Fruit fly (Drosophila melanogaster) whole organism, embryonic: ENCODE data around the gene CG10147.
A peak's percentile ranks its signal among the peaks of the same experiment; 100 is the strongest.

Source experiments
- Atf-2 ChIP-seq: fragments of 200-800 bp; sonication (Bioruptor generic); optimal IDR thresholded peaks from 2 replicates; lab custom pipeline; 2016; ENCODE audit warnings: missing biosample characterization, missing genetic modification characterization
- B-H2 ChIP-seq: fragments of 200-800 bp; sonication (Bioruptor generic); optimal IDR thresholded peaks from 2 replicates; lab custom pipeline; 2018; ENCODE audit warnings: missing biosample characterization, mild to moderate bottlenecking, missing genetic modification characterization
- CG10321 ChIP-seq: fragments of 200-800 bp; sonication (Bioruptor generic); IDR thresholded peaks from 2 replicates; pipeline ENCODE4 v1.3.6; 2022; ENCODE audit warnings: missing biosample characterization, missing genetic modification characterization
- CG11456 ChIP-seq: fragments of 200-800 bp; sonication (Bioruptor generic); IDR thresholded peaks from 3 replicates; pipeline ENCODE4 v1.3.6; 2022; ENCODE audit warnings: missing biosample characterization, missing genetic modification characterization
- CG11696 ChIP-seq: fragments of 200-800 bp; sonication (Bioruptor generic); IDR thresholded peaks from 2 replicates; pipeline ENCODE4 v1.3.6; 2022; ENCODE audit warnings: missing biosample characterization, missing genetic modification characterization
- CG12659 ChIP-seq: fragments of 200-800 bp; sonication (Bioruptor generic); optimal IDR thresholded peaks from 3 replicates; lab custom pipeline; 2017; ENCODE audit warnings: mild to moderate bottlenecking, missing biosample characterization, missing genetic modification reagents, missing genetic modification characterization
- CG15073 ChIP-seq: fragments of 200-800 bp; sonication (Bioruptor generic); optimal IDR thresholded peaks from 2 replicates; lab custom pipeline; 2016; ENCODE audit warnings: missing biosample characterization, missing genetic modification characterization
- CG15269 ChIP-seq: fragments of 200-800 bp; sonication (Bioruptor generic); optimal IDR thresholded peaks from 2 replicates; lab custom pipeline; 2018; ENCODE audit warnings: missing biosample characterization, mild to moderate bottlenecking, missing genetic modification characterization, moderate library complexity
- CG15601 ChIP-seq: fragments of 200-800 bp; sonication (Bioruptor generic); optimal IDR thresholded peaks from 3 replicates; lab custom pipeline; 2019; ENCODE audit warnings: missing biosample characterization, mild to moderate bottlenecking, missing genetic modification characterization, moderate library complexity
- CG17802 ChIP-seq: fragments of 200-800 bp; sonication (Bioruptor generic); optimal IDR thresholded peaks from 2 replicates; lab custom pipeline; 2018; ENCODE audit warnings: missing biosample characterization, mild to moderate bottlenecking, missing genetic modification characterization, moderate library complexity
- CG18476 ChIP-seq: fragments of 200-800 bp; sonication (Bioruptor generic); optimal IDR thresholded peaks from 2 replicates; lab custom pipeline; 2016; ENCODE audit warnings: missing biosample characterization, mild to moderate bottlenecking, missing genetic modification characterization
- CG2120 ChIP-seq: fragments of 200-800 bp; sonication (Bioruptor generic); optimal IDR thresholded peaks from 3 replicates; lab custom pipeline; 2016; ENCODE audit warnings: missing biosample characterization, missing genetic modification characterization
- CG2202 ChIP-seq: fragments of 200-800 bp; sonication (Bioruptor generic); optimal IDR thresholded peaks from 2 replicates; lab custom pipeline; 2018; ENCODE audit warnings: missing biosample characterization, mild to moderate bottlenecking, missing genetic modification characterization
- CG34422 ChIP-seq: fragments of 200-800 bp; sonication (Bioruptor generic); IDR thresholded peaks from 3 replicates; pipeline ENCODE4 v1.3.6; 2022; ENCODE audit warnings: missing biosample characterization, missing genetic modification characterization
- CG3726 ChIP-seq: fragments of 200-800 bp; sonication (Bioruptor generic); IDR thresholded peaks from 3 replicates; pipeline ENCODE4, ENCODE4 v1.3.6; 2022; ENCODE audit warnings: missing biosample characterization, missing genetic modification characterization
- CG4282 ChIP-seq: fragments of 200-800 bp; sonication (Bioruptor generic); optimal IDR thresholded peaks from 2 replicates; lab custom pipeline; 2016; ENCODE audit warnings: missing biosample characterization, missing genetic modification characterization
- CG4360 ChIP-seq: fragments of 200-800 bp; sonication (Bioruptor generic); IDR thresholded peaks from 2 replicates; pipeline ENCODE4 v1.3.6; 2022; ENCODE audit warnings: missing biosample characterization, missing genetic modification characterization
- CG4404 ChIP-seq: fragments of 200-800 bp; sonication (Bioruptor generic); IDR thresholded peaks from 2 replicates; pipeline ENCODE4 v1.3.6; 2022; ENCODE audit warnings: missing biosample characterization, missing genetic modification characterization
- CG7928 ChIP-seq: fragments of 200-800 bp; sonication (Bioruptor generic); optimal IDR thresholded peaks from 2 replicates; lab custom pipeline; 2017; ENCODE audit warnings: missing biosample characterization, mild to moderate bottlenecking, missing genetic modification characterization
- CG9437 ChIP-seq: fragments of 200-800 bp; sonication (Bioruptor generic); optimal IDR thresholded peaks from 2 replicates; lab custom pipeline; 2018; ENCODE audit warnings: missing biosample characterization, mild to moderate bottlenecking, missing genetic modification characterization
- CHES-1-like ChIP-seq: fragments of 200-800 bp; sonication (Bioruptor generic); optimal IDR thresholded peaks from 2 replicates; lab custom pipeline; 2016; ENCODE audit warnings: missing biosample characterization, missing genetic modification characterization
- Hr51 ChIP-seq, 2 experiments: fragments of 200-800 bp; sonication (Bioruptor generic); optimal IDR thresholded peaks; 2 replicates in 1 of 2; 3 replicates in 1 of 2; lab custom pipeline; 2016 to 2018; ENCODE audit warnings: missing biosample characterization in 2 of 2, missing genetic modification characterization in 2 of 2, mild to moderate bottlenecking in 1 of 2, moderate library complexity in 1 of 2
- MTF-1 ChIP-seq: fragments of 200-800 bp; sonication (Bioruptor generic); optimal IDR thresholded peaks from 2 replicates; lab custom pipeline; 2018; ENCODE audit warnings: missing biosample characterization, mild to moderate bottlenecking, missing genetic modification characterization, borderline replicate concordance
- Mrtf ChIP-seq: fragments of 200-800 bp; sonication (Bioruptor generic); IDR thresholded peaks from 3 replicates; pipeline ENCODE4 v1.3.6; 2022; ENCODE audit warnings: missing biosample characterization, missing genetic modification characterization
- Nf-YC ChIP-seq: fragments of 200-800 bp; optimal IDR thresholded peaks from 3 replicates; lab custom pipeline; 2019; ENCODE audit warnings: missing biosample characterization, mild to moderate bottlenecking, missing genetic modification characterization, moderate library complexity
- Pdp1 ChIP-seq, 2 experiments: fragments of 200-800 bp; sonication (Bioruptor generic); optimal IDR thresholded peaks; 3 replicates each; lab custom pipeline; 2016; ENCODE audit warnings: missing biosample characterization in 2 of 2, missing genetic modification characterization in 2 of 2, mild to moderate bottlenecking in 1 of 2, moderate library complexity in 1 of 2
- Spps ChIP-seq: fragments of 200-800 bp; sonication (Bioruptor generic); optimal IDR thresholded peaks from 2 replicates; lab custom pipeline; 2018; ENCODE audit warnings: missing biosample characterization, mild to moderate bottlenecking, missing genetic modification characterization
- Sry-δ ChIP-seq: fragments of 200-800 bp; sonication (Bioruptor generic); optimal IDR thresholded peaks from 2 replicates; lab custom pipeline; 2016; ENCODE audit warnings: missing biosample characterization, missing genetic modification characterization
- Taf1 ChIP-seq: fragments of 200-800 bp; sonication (Bioruptor generic); IDR thresholded peaks from 2 replicates; pipeline ENCODE4 v1.3.6; 2022; ENCODE audit warnings: missing biosample characterization, missing genetic modification characterization
- Tbp ChIP-seq: fragments of >200 bp; optimal IDR thresholded peaks from 2 replicates; lab custom pipeline; 2018; ENCODE audit warnings: missing biosample characterization, missing genetic modification characterization
- Xrp1 ChIP-seq: fragments of 200-800 bp; sonication (Bioruptor generic); IDR thresholded peaks from 2 replicates; pipeline ENCODE4 v1.3.6; 2022; ENCODE audit warnings: missing biosample characterization, missing genetic modification characterization
- abd-A ChIP-seq: fragments of 200-800 bp; sonication (Bioruptor generic); optimal IDR thresholded peaks from 3 replicates; lab custom pipeline; 2019; ENCODE audit warnings: missing biosample characterization, mild to moderate bottlenecking, missing genetic modification characterization, moderate library complexity
- chn ChIP-seq: fragments of 200-800 bp; sonication (Bioruptor generic); optimal IDR thresholded peaks from 2 replicates; lab custom pipeline; 2016; ENCODE audit warnings: missing biosample characterization, missing genetic modification characterization
- crol ChIP-seq: fragments of 200-800 bp; sonication (Bioruptor generic); IDR thresholded peaks from 2 replicates; pipeline ENCODE4 v1.3.6; 2022; ENCODE audit warnings: missing biosample characterization, missing genetic modification characterization
- dati ChIP-seq: fragments of 200-800 bp; sonication (Bioruptor generic); IDR thresholded peaks from 2 replicates; pipeline ENCODE4 v1.3.6; 2022; ENCODE audit warnings: missing biosample characterization, missing genetic modification characterization
- grn ChIP-seq: fragments of 200-800 bp; sonication (Bioruptor generic); optimal IDR thresholded peaks from 3 replicates; lab custom pipeline; 2017; ENCODE audit warnings: missing biosample characterization, missing genetic modification characterization
- hth ChIP-seq: fragments of >200 bp; optimal IDR thresholded peaks from 2 replicates; lab custom pipeline; 2017; ENCODE audit warnings: inconsistent platforms
- insv ChIP-seq, 2 experiments: fragments of 200-800 bp; sonication (Bioruptor generic); optimal IDR thresholded peaks; 3 replicates each; lab custom pipeline; 2016 to 2018; ENCODE audit warnings: missing biosample characterization in 2 of 2, missing genetic modification characterization in 2 of 2
- kni ChIP-seq: fragments of 200-800 bp; sonication (Bioruptor generic); optimal IDR thresholded peaks from 3 replicates; lab custom pipeline; 2017; ENCODE audit warnings: mild to moderate bottlenecking, missing biosample characterization, missing genetic modification reagents, missing genetic modification characterization
- mirr ChIP-seq: fragments of 200-800 bp; sonication (Bioruptor generic); optimal IDR thresholded peaks from 3 replicates; lab custom pipeline; 2018; ENCODE audit warnings: missing biosample characterization, mild to moderate bottlenecking, missing genetic modification characterization
- nerfin-2 ChIP-seq: fragments of 200-800 bp; sonication (Bioruptor generic); IDR thresholded peaks from 2 replicates; pipeline ENCODE4 v1.3.6; 2022; ENCODE audit warnings: missing biosample characterization, missing genetic modification characterization; ENCODE audit not compliant: partially characterized antibody
- nmo ChIP-seq: fragments of 200-800 bp; sonication (Bioruptor generic); optimal IDR thresholded peaks from 2 replicates; lab custom pipeline; 2018; ENCODE audit warnings: missing biosample characterization, mild to moderate bottlenecking, missing genetic modification characterization, moderate library complexity
- org-1 ChIP-seq: fragments of 200-800 bp; sonication (Bioruptor generic); optimal IDR thresholded peaks from 2 replicates; lab custom pipeline; 2017; ENCODE audit warnings: missing biosample characterization, missing genetic modification characterization
- phol ChIP-seq: fragments of 200-800 bp; sonication (Bioruptor generic); optimal IDR thresholded peaks from 3 replicates; lab custom pipeline; 2018; ENCODE audit warnings: missing biosample characterization, mild to moderate bottlenecking, missing genetic modification characterization, moderate library complexity
- pzg ChIP-seq: fragments of 200-800 bp; sonication (Bioruptor generic); optimal IDR thresholded peaks from 3 replicates; lab custom pipeline; 2018; ENCODE audit warnings: missing biosample characterization, mild to moderate bottlenecking, missing genetic modification characterization, moderate library complexity
- repo ChIP-seq: fragments of 200-800 bp; sonication (Bioruptor generic); optimal IDR thresholded peaks from 2 replicates; lab custom pipeline; 2016; ENCODE audit warnings: missing biosample characterization, missing genetic modification characterization
- sens ChIP-seq: fragments of 200-800 bp; sonication (Bioruptor generic); peaks from one replicate; lab custom pipeline; 2016; ENCODE audit warnings: missing biosample characterization, missing genetic modification characterization
- sisA ChIP-seq: fragments of 200-800 bp; sonication (Bioruptor generic); IDR thresholded peaks from 2 replicates; pipeline ENCODE4 v1.3.6; 2022; ENCODE audit warnings: missing biosample characterization, missing genetic modification characterization
- vfl ChIP-seq: fragments of 200-800 bp; sonication (Bioruptor generic); optimal IDR thresholded peaks from 2 replicates; lab custom pipeline; 2016; ENCODE audit warnings: missing biosample characterization, missing genetic modification characterization
- zf30C ChIP-seq: fragments of 200-800 bp; sonication (Bioruptor generic); optimal IDR thresholded peaks from 3 replicates; lab custom pipeline; 2018; ENCODE audit warnings: missing biosample characterization, mild to moderate bottlenecking, missing genetic modification characterization

Gene CG10147

DNA sequence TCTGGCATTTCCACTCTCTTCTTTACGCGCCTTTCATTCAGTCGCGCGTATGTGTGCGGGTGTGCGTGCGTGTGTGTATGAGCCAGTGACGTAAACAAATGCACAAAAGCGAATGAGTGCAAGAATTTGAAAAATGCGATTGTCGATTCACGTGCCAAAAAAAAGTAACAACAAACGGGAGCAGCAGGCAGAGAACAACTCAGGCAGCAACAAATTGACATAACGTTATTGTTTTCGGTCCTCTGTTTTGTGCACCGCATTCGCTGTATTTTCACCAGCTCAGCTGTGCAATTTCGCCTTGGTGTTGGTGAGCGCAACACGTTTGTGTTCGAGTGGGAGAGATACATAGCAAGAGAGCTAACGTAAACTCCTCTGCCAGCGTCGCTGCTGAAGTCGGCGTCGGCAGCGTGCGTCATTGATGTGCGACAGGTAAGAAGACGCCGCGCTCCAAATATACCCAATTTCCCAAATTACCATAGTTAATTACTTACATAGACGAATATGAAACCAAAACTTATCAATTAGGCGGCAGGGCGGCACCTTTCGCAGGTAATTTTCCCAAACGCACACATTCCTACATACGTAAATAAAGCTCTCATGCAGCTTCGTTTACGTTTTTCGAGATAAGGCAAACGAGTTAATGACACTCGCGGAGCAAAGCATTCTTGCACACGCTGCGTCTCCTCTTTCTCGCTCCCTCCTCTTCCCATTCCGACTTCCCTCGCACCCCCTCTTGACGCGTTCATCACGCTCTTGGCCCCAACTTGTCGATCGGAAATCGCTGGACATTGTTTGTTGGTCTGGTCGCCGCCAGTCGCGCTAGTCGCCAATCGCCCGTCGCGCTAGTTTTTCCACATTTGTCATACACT is 8.1 kb upstream of the CG10147 start:
- no peak for TF ChIP-seq repo (GFP tag; lab: Kevin White, UChicago)
- no peak for TF ChIP-seq CG15601 (tag; lab: Kevin White, UChicago)
- TF ChIP-seq chn (GFP tag; lab: Kevin White, UChicago), result no peak
- peak; percentile 68 for TF ChIP-seq kni (GFP tag; lab: Kevin White, UChicago)
- no peak for TF ChIP-seq CG4282
- TF ChIP-seq phol (tag; lab: Kevin White, UChicago), result no peak
- TF ChIP-seq CG12659, result no peak
- no peak for TF ChIP-seq MTF-1 (GFP tag; lab: Kevin White, UChicago)
- TF ChIP-seq CG2202, result no peak
- TF ChIP-seq CG10321 (GFP tag; lab: Robert Waterston, UW), result no peak
- TF ChIP-seq CG18476, result no peak
- no peak for TF ChIP-seq B-H2 (GFP tag; lab: Kevin White, UChicago)
- TF ChIP-seq Mrtf (GFP tag; lab: Robert Waterston, UW), result no peak
- TF ChIP-seq Taf1, result no peak
- no peak for TF ChIP-seq CG17802 (tag; lab: Kevin White, UChicago)
- TF ChIP-seq Spps (tag; lab: Kevin White, UChicago), result no peak
- TF ChIP-seq crol (GFP tag; lab: Robert Waterston, UW), result peak; percentile 93
- TF ChIP-seq Sry-δ (GFP tag; lab: Kevin White, UChicago), result no peak
- no peak for TF ChIP-seq grn
- TF ChIP-seq Nf-YC, result no peak
- no peak for TF ChIP-seq zf30C (GFP tag; lab: Kevin White, UChicago)
- no peak for TF ChIP-seq hth (lab: Kevin White, UChicago)
- TF ChIP-seq dati (GFP tag; lab: Robert Waterston, UW), result no peak
- TF ChIP-seq Tbp (GFP tag; lab: Kevin White, UChicago), result no peak
- TF ChIP-seq insv (GFP tag; optimal IDR thresholded peaks at IDR 0.05; lab: Kevin White, UChicago), result no peak
- TF ChIP-seq CHES-1-like (GFP tag; lab: Kevin White, UChicago), result peak; percentile 7
- TF ChIP-seq Hr51 (GFP tag; optimal IDR thresholded peaks at IDR 0.05; lab: Kevin White, UChicago), result no peak
- TF ChIP-seq Atf-2 (GFP tag; lab: Kevin White, UChicago), result no peak
- no peak for TF ChIP-seq sisA (GFP tag; lab: Robert Waterston, UW)
- no peak for TF ChIP-seq Xrp1 (GFP tag; lab: Robert Waterston, UW)
- no peak for TF ChIP-seq CG15269 (tag; lab: Kevin White, UChicago)
- TF ChIP-seq CG4360 (GFP tag; lab: Robert Waterston, UW), result no peak
- no peak for TF ChIP-seq pzg (GFP tag; lab: Kevin White, UChicago)
- TF ChIP-seq CG3726 (GFP tag; lab: Robert Waterston, UW), result no peak
- TF ChIP-seq nerfin-2 (GFP tag; lab: Robert Waterston, UW), result peak; percentile 21; the same call in 1 of the 2 replicates
- TF ChIP-seq CG11696 (GFP tag; lab: Robert Waterston, UW), result no peak
- no peak for TF ChIP-seq CG2120 (GFP tag; lab: Kevin White, UChicago)
- peak; percentile 13 for TF ChIP-seq abd-A (tag; lab: Kevin White, UChicago)
- no peak for TF ChIP-seq CG7928 (GFP tag; lab: Kevin White, UChicago)
- TF ChIP-seq Pdp1 (GFP tag; optimal IDR thresholded peaks at IDR 0.05; lab: Kevin White, UChicago), result peak in 1 of 2 experiments; percentile 71
- peak; percentile 36 for TF ChIP-seq sens (GFP tag; lab: Kevin White, UChicago)
- TF ChIP-seq org-1 (GFP tag; lab: Kevin White, UChicago), result no peak
- TF ChIP-seq CG15073, result no peak
- TF ChIP-seq CG34422, result no peak
- no peak for TF ChIP-seq vfl
- TF ChIP-seq mirr (GFP tag; lab: Kevin White, UChicago), result no peak
- TF ChIP-seq CG9437 (GFP tag; lab: Kevin White, UChicago), result peak; percentile 88
- TF ChIP-seq CG11456, result no peak
- TF ChIP-seq nmo (GFP tag; lab: Kevin White, UChicago), result no peak
- TF ChIP-seq CG4404 (GFP tag; lab: Robert Waterston, UW), result no peak
